Worm (Caenorhabditis elegans) whole organism, young adult: ENCODE results near the gene mct-3.

ENCODE experiments used
- B0019.2 ChIP-seq: fragments of 200-800 bp; sonication (Bioruptor generic); conservative IDR thresholded peaks from 2 replicates; pipeline ENCODE4 v1.3.6; 2022; ENCODE audit warnings: missing genetic modification reagents, missing genetic modification characterization, missing compliant biosample characterization
- B0261.1 ChIP-seq: sonication (generic microtip); optimal IDR thresholded peaks from 2 replicates; lab custom pipeline; 2016; ENCODE audit warnings: mild to moderate bottlenecking, missing genetic modification characterization, moderate library complexity, missing compliant biosample characterization
- B0336.3 ChIP-seq: fragments of 200-800 bp; sonication (Bioruptor generic); IDR thresholded peaks from 2 replicates; pipeline ENCODE4 v1.3.6; 2022; ENCODE audit warnings: missing genetic modification characterization, missing compliant biosample characterization
- F10E7.11 ChIP-seq: sonication (generic microtip); optimal IDR thresholded peaks from 2 replicates; lab custom pipeline; 2017; ENCODE audit warnings: mild to moderate bottlenecking, missing genetic modification characterization, moderate library complexity, missing compliant biosample characterization
- F22D6.2 ChIP-seq: sonication (generic microtip); optimal IDR thresholded peaks from 2 replicates; lab custom pipeline; 2016; ENCODE audit warnings: mild to moderate bottlenecking, missing genetic modification characterization, missing compliant biosample characterization
- F23B12.7 ChIP-seq: sonication (generic microtip); optimal IDR thresholded peaks from 2 replicates; lab custom pipeline; 2017; ENCODE audit warnings: missing genetic modification characterization, mild to moderate bottlenecking, missing compliant biosample characterization, antibody characterized with exemption, moderate library complexity; ENCODE audit not compliant: insufficient read depth
- F52B5.7 ChIP-seq: sonication (generic microtip); optimal IDR thresholded peaks from 2 replicates; lab custom pipeline; 2016; ENCODE audit warnings: mild to moderate bottlenecking, missing genetic modification characterization, missing compliant biosample characterization
- Y67H2A.10 ChIP-seq: fragments of 200-800 bp; sonication (Bioruptor generic); conservative IDR thresholded peaks from 2 replicates; pipeline ENCODE4 v1.3.6; 2022; ENCODE audit warnings: missing genetic modification reagents, missing genetic modification characterization, missing compliant biosample characterization
- aptf-2 ChIP-seq: fragments of 200-800 bp; sonication (Bioruptor generic); conservative IDR thresholded peaks from 2 replicates; pipeline ENCODE4 v1.3.6; 2022; ENCODE audit warnings: missing genetic modification reagents, missing genetic modification characterization, missing compliant biosample characterization
- athp-1 ChIP-seq: sonication (generic microtip); optimal IDR thresholded peaks from 2 replicates; lab custom pipeline; 2017; ENCODE audit warnings: mild to moderate bottlenecking, missing genetic modification characterization, missing compliant biosample characterization
- attf-6 ChIP-seq: fragments of 200-800 bp; sonication (Bioruptor generic); IDR thresholded peaks from 2 replicates; pipeline ENCODE4 v1.3.6; 2022; ENCODE audit warnings: missing genetic modification reagents, missing genetic modification characterization, missing compliant biosample characterization
- ccch-3 ChIP-seq: fragments of 200-800 bp; sonication (Bioruptor generic); optimal IDR thresholded peaks from 2 replicates; lab custom pipeline; 2018; ENCODE audit warnings: mild to moderate bottlenecking, missing genetic modification characterization, missing compliant biosample characterization
- dpff-1 ChIP-seq: sonication (generic microtip); optimal IDR thresholded peaks from 2 replicates; lab custom pipeline; 2017; ENCODE audit warnings: mild to moderate bottlenecking, missing genetic modification characterization, missing compliant biosample characterization
- efl-1 ChIP-seq: fragments of 150-350 bp; optimal IDR thresholded peaks from 2 replicates; lab custom pipeline; 2014; ENCODE audit warnings: missing biosample characterization, missing genetic modification reagents, missing genetic modification characterization
- egl-44 ChIP-seq: fragments of 200-800 bp; sonication (Bioruptor generic); IDR thresholded peaks from 2 replicates; pipeline ENCODE4 v1.3.6; 2022; ENCODE audit warnings: missing genetic modification reagents, missing genetic modification characterization, missing compliant biosample characterization
- ets-4 ChIP-seq: fragments of 200-800 bp; sonication (Bioruptor generic); optimal IDR thresholded peaks from 2 replicates; lab custom pipeline; 2018; ENCODE audit warnings: mild to moderate bottlenecking, missing genetic modification characterization, missing compliant biosample characterization
- hmg-1.2 ChIP-seq: fragments of 200-800 bp; sonication (Bioruptor generic); IDR thresholded peaks from 2 replicates; pipeline ENCODE4 v1.3.6; 2022; ENCODE audit warnings: missing genetic modification reagents, missing genetic modification characterization, missing compliant biosample characterization
- hmg-20 ChIP-seq: fragments of 200-800 bp; sonication (Bioruptor generic); IDR thresholded peaks from 2 replicates; pipeline ENCODE4 v1.3.6; 2022; ENCODE audit warnings: missing genetic modification reagents, missing genetic modification characterization, missing compliant biosample characterization
- hrde-1 ChIP-seq: sonication (generic microtip); optimal IDR thresholded peaks from 2 replicates; lab custom pipeline; 2016; ENCODE audit warnings: missing genetic modification characterization, mild to moderate bottlenecking, missing compliant biosample characterization, moderate library complexity, missing genotype, missing genetic modification reagents, borderline replicate concordance
- hsf-1 ChIP-seq: fragments of 200-800 bp; sonication (Bioruptor generic); IDR thresholded peaks from 2 replicates; pipeline ENCODE4 v1.3.6; 2022; ENCODE audit warnings: missing genetic modification reagents, missing genetic modification characterization, missing compliant biosample characterization
- lag-1 ChIP-seq: fragments of 200-800 bp; sonication (Bioruptor generic); IDR thresholded peaks from 2 replicates; pipeline ENCODE4 v1.3.6; 2022; ENCODE audit warnings: missing genetic modification reagents, missing genetic modification characterization, missing compliant biosample characterization
- lin-26 ChIP-seq: fragments of 200-800 bp; sonication (Bioruptor generic); IDR thresholded peaks from 2 replicates; pipeline ENCODE4 v1.3.6; 2022; ENCODE audit warnings: missing genetic modification reagents, missing genetic modification characterization, missing compliant biosample characterization
- lsl-1 ChIP-seq: fragments of 200-800 bp; sonication (Bioruptor generic); optimal IDR thresholded peaks from 2 replicates; lab custom pipeline; 2018; ENCODE audit warnings: mild to moderate bottlenecking, missing genetic modification characterization, moderate library complexity, missing compliant biosample characterization
- madf-6 ChIP-seq: fragments of 200-800 bp; sonication (Bioruptor generic); IDR thresholded peaks from 2 replicates; pipeline ENCODE4 v1.3.6; 2022; ENCODE audit warnings: missing genetic modification reagents, missing genetic modification characterization, missing compliant biosample characterization
- mcd-1 ChIP-seq: fragments of 200-800 bp; sonication (Bioruptor generic); IDR thresholded peaks from 2 replicates; pipeline ENCODE4 v1.3.6; 2022; ENCODE audit warnings: missing genetic modification reagents, missing genetic modification characterization, missing compliant biosample characterization
- mel-28 ChIP-seq: sonication (generic microtip); optimal IDR thresholded peaks from 2 replicates; lab custom pipeline; 2016; ENCODE audit warnings: borderline replicate concordance, mild to moderate bottlenecking, missing genetic modification characterization, missing compliant biosample characterization
- mes-4 ChIP-seq: sonication (generic microtip); optimal IDR thresholded peaks from 2 replicates; lab custom pipeline; 2016; ENCODE audit warnings: missing genotype, missing genetic modification characterization, missing compliant biosample characterization
- nfya-1 ChIP-seq: sonication (generic microtip); optimal IDR thresholded peaks from 2 replicates; lab custom pipeline; 2017; ENCODE audit warnings: antibody characterized with exemption, missing compliant biosample characterization, missing genetic modification characterization, borderline replicate concordance; ENCODE audit not compliant: insufficient read depth
- nhr-179 ChIP-seq: sonication (generic microtip); optimal IDR thresholded peaks from 2 replicates; lab custom pipeline; 2016; ENCODE audit warnings: mild to moderate bottlenecking, missing genetic modification characterization, missing compliant biosample characterization
- nhr-80 ChIP-seq: sonication (generic microtip); optimal IDR thresholded peaks from 2 replicates; lab custom pipeline; 2016; ENCODE audit warnings: missing genetic modification characterization, missing compliant biosample characterization
- nhr-90 ChIP-seq: sonication (generic microtip); optimal IDR thresholded peaks from 2 replicates; lab custom pipeline; 2016; ENCODE audit warnings: missing genotype, mild to moderate bottlenecking, missing genetic modification characterization, missing compliant biosample characterization
- pha-4 ChIP-seq: fragments of 150-350 bp; sonication (generic microtip); optimal IDR thresholded peaks from 2 replicates; lab custom pipeline; 2014; ENCODE audit warnings: missing biosample characterization, missing genetic modification reagents, missing genetic modification characterization
- rcor-1 ChIP-seq: fragments of 200-800 bp; sonication (Bioruptor generic); IDR thresholded peaks from 2 replicates; pipeline ENCODE4 v1.3.6; 2022; ENCODE audit warnings: missing genetic modification reagents, missing genetic modification characterization, missing compliant biosample characterization
- rpc-1 ChIP-seq, 2 experiments: fragments of 150-350 bp in 1 of 2; sonication (generic microtip) in 1 of 2; optimal IDR thresholded peaks; 2 replicates each; lab custom pipeline; 2014 to 2018; ENCODE audit warnings: missing biosample characterization in 1 of 2, missing genetic modification characterization in 1 of 2, missing genetic modification reagents in 1 of 2, missing genotype in 1 of 2
- snpc-4 ChIP-seq, 5 experiments: fragments of 150-350 bp in 1 of 5; sonication (generic microtip) in 4 of 5; optimal IDR thresholded peaks; 2 replicates each; lab custom pipeline; 2014 to 2018; ENCODE audit warnings: missing genetic modification characterization in 5 of 5, missing biosample characterization in 3 of 5, antibody characterized with exemption in 2 of 5, mild to moderate bottlenecking in 2 of 5, missing compliant biosample characterization in 2 of 5, missing genotype in 2 of 5, moderate library complexity in 2 of 5, missing genetic modification reagents in 1 of 5
- somi-1 ChIP-seq: fragments of 200-800 bp; sonication (Bioruptor generic); optimal IDR thresholded peaks from 2 replicates; lab custom pipeline; 2018; ENCODE audit warnings: mild to moderate bottlenecking, missing genetic modification characterization, missing compliant biosample characterization
- sptf-2 ChIP-seq: fragments of 200-800 bp; sonication (Bioruptor generic); optimal IDR thresholded peaks from 2 replicates; lab custom pipeline; 2018; ENCODE audit warnings: mild to moderate bottlenecking, missing genetic modification characterization, missing compliant biosample characterization
- xnd-1 ChIP-seq: sonication (generic microtip); optimal IDR thresholded peaks from 2 replicates; lab custom pipeline; 2016; ENCODE audit warnings: missing genotype, missing genetic modification reagents, missing genetic modification characterization, missing compliant biosample characterization
- ztf-28 ChIP-seq: fragments of 200-800 bp; sonication (Bioruptor generic); IDR thresholded peaks from 2 replicates; pipeline ENCODE4 v1.3.6; 2022; ENCODE audit warnings: missing genetic modification reagents, missing genetic modification characterization, missing compliant biosample characterization

Gene mct-3

DNA sequence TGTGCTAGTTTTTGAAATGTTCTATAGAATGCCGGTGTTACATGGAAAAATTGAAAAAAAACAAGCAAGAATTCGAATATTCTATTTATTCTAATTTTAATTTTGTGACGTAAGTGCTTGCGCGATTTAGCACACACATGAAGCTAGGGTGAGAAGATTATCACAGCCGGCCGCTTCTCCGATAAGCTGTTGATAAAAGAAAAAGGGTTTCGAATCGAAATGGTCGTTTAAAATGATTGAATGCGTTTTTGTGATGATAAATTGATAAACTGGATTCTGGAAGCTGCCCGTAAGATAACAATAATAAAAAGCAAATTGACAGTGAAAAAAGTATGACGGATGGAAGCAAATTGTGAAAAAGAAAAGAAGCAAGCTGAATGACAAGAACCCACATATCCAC is 31.5 kb downstream of the mct-3 start:
- TF ChIP-seq athp-1 (tag; lab: Kevin White, UChicago) (no peak), lsl-1 (GFP tag; lab: Kevin White, UChicago) (no peak), B0336.3 (GFP tag; lab: Robert Waterston, UW) (no peak), nhr-80 (peak; percentile 36)

ce11 chrX:13885131-13885530 is 32.4 kb downstream of the mct-3 start:
- TF ChIP-seq nhr-80 (peak; percentile 75), lsl-1 (GFP tag; lab: Kevin White, UChicago) (no peak), F52B5.7 (tag; lab: Kevin White, UChicago) (no peak)

- no peak for TF ChIP-seq dpff-1 (tag; lab: Kevin White, UChicago)
- no peak for TF ChIP-seq hmg-1.2 (GFP tag; lab: Robert Waterston, UW)
- TF ChIP-seq sptf-2 (GFP tag; lab: Kevin White, UChicago) = peak; percentile 12
- TF ChIP-seq ztf-28 (GFP tag; lab: Robert Waterston, UW) = 0 out of 2 replicates have a peak, but pooled peaks have one; percentile 27
- 0 out of 2 replicates have a peak, but pooled peaks have one; percentile 23 for TF ChIP-seq egl-44 (GFP tag; lab: Robert Waterston, UW)
- TF ChIP-seq B0261.1 (tag; lab: Kevin White, UChicago) = peak; percentile 2
- TF ChIP-seq lin-26 = peak; percentile 53; the same call in 1 of the 2 replicates
- TF ChIP-seq F22D6.2 = no peak
- TF ChIP-seq aptf-2 = 0 out of 2 replicates have a peak, but pooled peaks have one; percentile 19
- 0 out of 2 replicates have a peak, but pooled peaks have one; percentile 17 for TF ChIP-seq hmg-20 (GFP tag; lab: Robert Waterston, UW)
- 0 out of 2 replicates have a peak, but pooled peaks have one; percentile 41 for TF ChIP-seq rcor-1
- TF ChIP-seq rpc-1 (optimal IDR thresholded peaks at IDR 0.05; lab: Kevin White, UChicago) = peak; percentile 22
- peak; percentile 55 for TF ChIP-seq rpc-1 (tag; optimal IDR thresholded peaks at IDR 0.05; lab: Kevin White, UChicago)
Observed at ce11 chrX:13886195-13886594, 33.5 kb downstream of the mct-3 start.

DNA sequence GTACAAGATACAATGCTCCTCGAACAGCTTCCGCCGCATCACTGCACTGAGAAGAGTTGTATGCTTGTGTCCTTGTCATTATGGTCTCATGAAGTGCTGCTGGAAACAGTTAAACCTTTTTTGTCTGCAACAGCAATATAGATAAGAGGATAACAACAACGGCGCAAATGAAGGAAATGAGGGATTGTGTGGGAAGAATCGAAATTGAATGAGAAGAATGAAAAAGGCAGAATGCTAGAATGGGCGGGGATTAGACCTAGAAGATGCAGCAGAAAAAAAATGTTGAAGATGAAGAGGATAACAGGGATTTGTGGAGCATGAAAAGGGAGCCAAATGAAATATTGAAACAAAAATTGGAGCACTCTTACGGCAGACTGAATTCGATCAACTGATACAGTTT is 40.5 kb downstream of the mct-3 start, which contains the start of gene sra-37:
Gene sra-37 (minus strand): TSS at position 101 of the 400 bp plus-strand sequence.
- no peak for TF ChIP-seq B0019.2 (GFP tag; lab: Robert Waterston, UW)
- TF ChIP-seq ets-4 = no peak

DNA sequence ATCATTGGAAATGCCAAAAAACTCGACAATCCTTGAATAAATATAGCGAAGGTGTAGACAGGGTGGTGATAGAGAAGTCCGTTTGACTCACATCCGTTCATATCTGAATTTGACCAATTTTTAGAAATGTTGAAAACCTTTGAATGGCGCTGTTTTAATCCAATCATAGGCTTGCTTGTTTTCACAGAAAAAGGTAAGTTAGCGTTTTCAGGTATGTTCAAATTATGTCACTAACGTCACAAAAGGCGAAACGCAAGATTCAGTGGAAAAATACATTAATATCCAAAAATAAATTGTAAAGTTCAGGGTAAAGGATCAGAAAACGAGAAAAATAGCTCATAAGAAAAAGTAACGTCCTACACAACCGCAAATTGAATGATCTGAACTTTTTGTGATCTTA is 47.3 kb downstream of the mct-3 start, which contains the start of gene sra-38:
Gene sra-38 (minus strand): TSS at position 101 of the 400 bp plus-strand sequence.
- TF ChIP-seq mcd-1 (no peak), hrde-1 (no peak), lag-1 (no peak), hmg-20 (GFP tag; lab: Robert Waterston, UW) (no peak), somi-1 (GFP tag; lab: Kevin White, UChicago) (no peak), nfya-1 (tag; lab: Kevin White, UChicago) (no peak), madf-6 (no peak), F23B12.7 (tag; lab: Kevin White, UChicago) (no peak), ccch-3 (no peak), pha-4 (tag; lab: Kevin White, UChicago) (no peak), hmg-1.2 (GFP tag; lab: Robert Waterston, UW) (no peak), nhr-179 (no peak)

DNA sequence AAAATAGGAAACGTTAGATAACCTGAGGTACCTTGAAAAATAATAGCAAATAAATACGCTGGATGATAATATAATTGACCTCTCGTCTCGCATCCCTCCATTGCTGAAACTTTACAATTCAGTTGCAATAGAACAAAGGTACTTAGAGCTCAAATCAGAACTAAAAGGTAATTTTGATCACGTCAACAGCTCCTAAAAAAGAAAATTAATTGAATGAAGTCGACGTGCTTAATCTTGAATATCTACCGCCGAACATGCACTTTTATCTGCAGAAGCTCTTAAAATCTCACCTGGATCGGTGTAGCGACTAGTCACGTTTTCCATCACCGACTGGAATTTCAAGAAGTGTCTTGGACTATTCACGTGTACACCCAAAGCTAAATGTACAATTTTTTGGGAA is 50.6 kb downstream of the mct-3 start, which contains the start of gene sra-39:
Gene sra-39 (minus strand): TSS at position 101 of the 400 bp plus-strand sequence.
- TF ChIP-seq xnd-1 (tag; lab: Kevin White, UChicago) = no peak
- TF ChIP-seq hsf-1 = no peak
- TF ChIP-seq sptf-2 (GFP tag; lab: Kevin White, UChicago) = no peak
- no peak for TF ChIP-seq mes-4 (tag; lab: Kevin White, UChicago)
- no peak for TF ChIP-seq mel-28 (tag; lab: Kevin White, UChicago)
- TF ChIP-seq efl-1 (GFP tag; lab: Kevin White, UChicago) = no peak
- no peak for TF ChIP-seq attf-6 (GFP tag; lab: Robert Waterston, UW)
- no peak for TF ChIP-seq dpff-1 (tag; lab: Kevin White, UChicago)
- TF ChIP-seq nhr-90 (tag; lab: Kevin White, UChicago) = no peak
- TF ChIP-seq F10E7.11 (tag; lab: Kevin White, UChicago) = no peak
- TF ChIP-seq Y67H2A.10 (GFP tag; lab: Robert Waterston, UW) = no peak
- no peak for TF ChIP-seq snpc-4 (GFP tag; optimal IDR thresholded peaks at IDR 0.05; lab: Kevin White, UChicago)
- TF ChIP-seq snpc-4 (tag; optimal IDR thresholded peaks at IDR 0.05; lab: Kevin White, UChicago) = no peak
- no peak for TF ChIP-seq ztf-28 (GFP tag; lab: Robert Waterston, UW)
- TF ChIP-seq F52B5.7 (tag; lab: Kevin White, UChicago) = no peak
